Fruit fly (Drosophila melanogaster) whole organism, prepupa: ENCODE measurements around the gene CG9550.

ENCODE experiments used
- CG16779 ChIP-seq: fragments of 200-800 bp; sonication (Bioruptor generic); optimal IDR thresholded peaks from 3 replicates; lab custom pipeline; 2017; ENCODE audit warnings: missing biosample characterization, mild to moderate bottlenecking, missing genetic modification characterization
- CG6808 ChIP-seq: fragments of 200-800 bp; sonication (Bioruptor generic); optimal IDR thresholded peaks from 3 replicates; lab custom pipeline; 2017; ENCODE audit warnings: missing biosample characterization, missing genetic modification characterization, mild to moderate bottlenecking, moderate library complexity, missing genetic modification reagents
- CG8119 ChIP-seq: fragments of 200-800 bp; sonication (Bioruptor generic); IDR thresholded peaks from 3 replicates; pipeline ENCODE4 v1.3.6; 2022; ENCODE audit warnings: missing biosample characterization, missing genetic modification characterization
- Eip93F ChIP-seq: fragments of 200-800 bp; sonication (Bioruptor generic); optimal IDR thresholded peaks from 2 replicates; lab custom pipeline; 2016; ENCODE audit warnings: missing biosample characterization, mild to moderate bottlenecking, missing genetic modification characterization

dm6 chr2L:6479226-6479906 is 17.5 kb upstream of the CG9550 start:
- TF ChIP-seq CG16779, result peak; percentile 30
- peak; percentile 29 for TF ChIP-seq CG6808 (GFP tag; lab: Kevin White, UChicago)
- TF ChIP-seq Eip93F (GFP tag; lab: Kevin White, UChicago), result peak; percentile 37
- TF ChIP-seq CG8119 (GFP tag; lab: Robert Waterston, UW), result peak; percentile 62
